Worm (Caenorhabditis elegans) whole organism, young adult: Measurements from ENCODE around the gene rbm-42.

Experiments
- B0261.1 ChIP-seq: sonication (generic microtip); optimal IDR thresholded peaks from 2 replicates; lab custom pipeline; 2016; ENCODE audit warnings: mild to moderate bottlenecking, missing genetic modification characterization, moderate library complexity, missing compliant biosample characterization
- F49E8.2 ChIP-seq: sonication (generic microtip); optimal IDR thresholded peaks from 3 replicates; lab custom pipeline; 2017; ENCODE audit warnings: missing genetic modification characterization, mild to moderate bottlenecking, missing compliant biosample characterization, antibody characterized with exemption, moderate library complexity; ENCODE audit not compliant: insufficient read depth
- T26A5.8 ChIP-seq: sonication (generic microtip); optimal IDR thresholded peaks from 2 replicates; lab custom pipeline; 2016; ENCODE audit warnings: missing genetic modification characterization, missing compliant biosample characterization
- die-1 ChIP-seq: sonication (generic microtip); optimal IDR thresholded peaks from 2 replicates; lab custom pipeline; 2016; ENCODE audit warnings: missing genotype, mild to moderate bottlenecking, missing genetic modification characterization, missing compliant biosample characterization
- dox-1 ChIP-seq: fragments of 200-800 bp; sonication (Bioruptor generic); IDR thresholded peaks from 2 replicates; pipeline ENCODE4 v1.3.6; 2022; ENCODE audit warnings: missing genetic modification reagents, missing genetic modification characterization, missing compliant biosample characterization
- dpff-1 ChIP-seq: sonication (generic microtip); optimal IDR thresholded peaks from 2 replicates; lab custom pipeline; 2017; ENCODE audit warnings: mild to moderate bottlenecking, missing genetic modification characterization, missing compliant biosample characterization
- efl-1 ChIP-seq: fragments of 150-350 bp; optimal IDR thresholded peaks from 2 replicates; lab custom pipeline; 2014; ENCODE audit warnings: missing biosample characterization, missing genetic modification reagents, missing genetic modification characterization
- hlh-26 ChIP-seq: fragments of 200-800 bp; sonication (Bioruptor generic); conservative IDR thresholded peaks from 2 replicates; pipeline ENCODE4 v1.3.6; 2022; ENCODE audit warnings: missing genetic modification reagents, missing genetic modification characterization, missing compliant biosample characterization
- hrde-1 ChIP-seq: sonication (generic microtip); optimal IDR thresholded peaks from 2 replicates; lab custom pipeline; 2016; ENCODE audit warnings: missing genetic modification characterization, mild to moderate bottlenecking, missing compliant biosample characterization, moderate library complexity, missing genotype, missing genetic modification reagents, borderline replicate concordance
- lin-26 ChIP-seq: fragments of 200-800 bp; sonication (Bioruptor generic); IDR thresholded peaks from 2 replicates; pipeline ENCODE4 v1.3.6; 2022; ENCODE audit warnings: missing genetic modification reagents, missing genetic modification characterization, missing compliant biosample characterization
- lir-1 ChIP-seq: fragments of 200-800 bp; sonication (Bioruptor generic); conservative IDR thresholded peaks from 2 replicates; pipeline ENCODE4 v1.3.6; 2022; ENCODE audit warnings: missing genetic modification reagents, missing genetic modification characterization, missing compliant biosample characterization
- snpc-4 ChIP-seq, 5 experiments: fragments of 150-350 bp in 1 of 5; sonication (generic microtip) in 4 of 5; optimal IDR thresholded peaks; 2 replicates each; lab custom pipeline; 2014 to 2018; ENCODE audit warnings: missing genetic modification characterization in 5 of 5, missing biosample characterization in 3 of 5, antibody characterized with exemption in 2 of 5, mild to moderate bottlenecking in 2 of 5, missing compliant biosample characterization in 2 of 5, missing genotype in 2 of 5, moderate library complexity in 2 of 5, missing genetic modification reagents in 1 of 5
- zfh-2 ChIP-seq: fragments of 200-800 bp; sonication (Bioruptor generic); conservative IDR thresholded peaks from 2 replicates; pipeline ENCODE4 v1.3.6; 2022; ENCODE audit warnings: missing genetic modification reagents, missing genetic modification characterization, missing compliant biosample characterization
- ztf-22 ChIP-seq: fragments of 200-800 bp; sonication (Bioruptor generic); optimal IDR thresholded peaks from 2 replicates; lab custom pipeline; 2018; ENCODE audit warnings: mild to moderate bottlenecking, missing genetic modification characterization, moderate library complexity, missing compliant biosample characterization

ce11 chrIII:5155393-5155792 is 2.4 kb upstream of the rbm-42 start:
- TF ChIP-seq F49E8.2 (tag; lab: Kevin White, UChicago) (peak; percentile 57), B0261.1 (tag; lab: Kevin White, UChicago) (no peak), efl-1 (GFP tag; lab: Kevin White, UChicago) (no peak), dpff-1 (tag; lab: Kevin White, UChicago) (no peak), lir-1 (GFP tag; lab: Robert Waterston, UW) (no peak), hrde-1 (no peak), snpc-4 (GFP tag; optimal IDR thresholded peaks at IDR 0.05; lab: Kevin White, UChicago) (no peak), snpc-4 (tag; optimal IDR thresholded peaks at IDR 0.05; lab: Kevin White, UChicago) (no peak), hlh-26 (GFP tag; lab: Robert Waterston, UW) (no peak), zfh-2 (GFP tag; lab: Robert Waterston, UW) (no peak), T26A5.8 (tag; lab: Kevin White, UChicago) (no peak), ztf-22 (no peak), lin-26 (GFP tag; lab: Robert Waterston, UW) (no peak), dox-1 (no peak), die-1 (tag; lab: Kevin White, UChicago) (no peak)
